Fruit fly (Drosophila melanogaster): ENCODE results near the gene eIF3h.

dm6 chr2L:5042076-5042475 lies 10.8 kb downstream of the eIF3h start:
- no peak for TF ChIP-seq pan (optimal IDR thresholded peaks at IDR 0.05)
- TF ChIP-seq usp (GFP tag; optimal IDR thresholded peaks at IDR 0.05) = no peak
